Worm (Caenorhabditis elegans) whole organism, L4/young adult: Measurements from ENCODE around the gene Y57A10C.8.

Source experiments
- W03F9.2 ChIP-seq: fragments of 150-350 bp; optimal IDR thresholded peaks from 2 replicates; lab custom pipeline; 2014; ENCODE audit warnings: missing biosample characterization, missing genetic modification characterization
- him-1 ChIP-seq: sonication (generic microtip); optimal IDR thresholded peaks from 2 replicates; lab custom pipeline; 2016; ENCODE audit warnings: missing genotype, missing genetic modification reagents, missing genetic modification characterization, missing compliant biosample characterization

DNA sequence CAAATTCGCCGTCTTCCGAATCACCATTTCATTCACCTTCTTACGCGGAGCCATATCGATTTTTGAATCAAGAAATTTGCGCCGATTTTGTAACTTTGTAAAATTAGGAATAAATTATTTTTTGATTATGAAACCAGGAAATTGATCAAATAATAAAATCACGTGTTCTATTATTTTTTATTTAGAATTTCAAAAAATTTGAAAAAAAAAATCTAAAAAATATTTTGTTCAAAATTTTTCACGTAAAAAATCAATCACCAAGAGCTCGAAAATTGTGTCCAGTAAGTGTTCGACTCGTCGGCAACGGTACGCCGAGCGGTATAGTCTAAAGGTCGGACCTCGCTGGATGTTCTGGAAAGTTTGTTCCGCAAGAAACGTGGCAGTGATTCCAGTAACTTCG, 36.0 kb downstream of the Y57A10C.8 start, which contains the start of gene Y57A10B.7:
- TF ChIP-seq W03F9.2 (tag; lab: Kevin White, UChicago) (no peak), him-1 (tag; lab: Kevin White, UChicago) (no peak)
